Worm (Caenorhabditis elegans) whole organism, L3 larva: Measurements from ENCODE around the gene dsc-1.

Source experiments
- ceh-16 ChIP-seq: sonication (generic microtip); optimal IDR thresholded peaks from 2 replicates; lab custom pipeline; 2017; ENCODE audit warnings: missing biosample characterization, missing genetic modification characterization
- elt-1 ChIP-seq: fragments of 150-350 bp; optimal IDR thresholded peaks from 2 replicates; lab custom pipeline; 2014; ENCODE audit warnings: missing biosample characterization, missing genetic modification characterization
- nhr-11 ChIP-seq: fragments of 150-350 bp; optimal IDR thresholded peaks from 2 replicates; lab custom pipeline; 2014; ENCODE audit warnings: missing biosample characterization, missing genetic modification characterization

- TF ChIP-seq ceh-16 (no peak), elt-1 (tag; lab: Kevin White, UChicago) (no peak), nhr-11 (tag; lab: Kevin White, UChicago) (no peak)
Measured at ce11 chrX:15050006-15050405, 15.4 kb upstream of the dsc-1 start.
